Worm (Caenorhabditis elegans): ENCODE measurements around the gene K11D12.8.

DNA sequence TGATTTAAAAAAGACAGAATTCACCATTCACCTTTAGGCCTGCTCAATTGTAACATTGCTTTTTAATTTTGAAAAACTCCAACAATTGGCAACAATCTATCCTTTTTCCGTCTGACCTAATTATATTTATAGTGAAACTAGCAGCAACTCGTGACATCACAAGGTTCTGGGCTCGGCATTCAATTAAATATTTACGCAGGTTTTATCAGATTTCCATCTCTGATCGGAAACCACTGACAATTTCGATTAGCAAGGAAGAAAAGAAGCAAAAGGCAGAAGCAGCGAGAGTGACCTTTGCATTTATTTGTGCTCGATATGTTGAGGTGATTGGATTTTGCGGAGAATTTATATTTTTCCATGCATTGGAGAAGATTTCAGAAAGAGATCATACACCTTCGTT is 49.6 kb upstream of the K11D12.8 start:
- TF ChIP-seq ztf-11 (tag; optimal IDR thresholded peaks at IDR 0.05) (no peak), sptf-1 (tag; optimal IDR thresholded peaks at IDR 0.05) (no peak), lin-13 (tag; optimal IDR thresholded peaks at IDR 0.05) (no peak), unc-62 (GFP tag; optimal IDR thresholded peaks at IDR 0.05) (no peak), bed-3 (GFP tag; optimal IDR thresholded peaks at IDR 0.05) (no peak), flh-1 (GFP tag; optimal IDR thresholded peaks at IDR 0.05) (no peak), mep-1 (tag; optimal IDR thresholded peaks at IDR 0.05) (no peak), nhr-76 (tag; optimal IDR thresholded peaks at IDR 0.05) (no peak), snpc-4 (tag; optimal IDR thresholded peaks at IDR 0.05) (no peak), unc-39 (tag; optimal IDR thresholded peaks at IDR 0.05) (no peak), nhr-237 (tag; optimal IDR thresholded peaks at IDR 0.05) (no peak), nhr-12 (tag; optimal IDR thresholded peaks at IDR 0.05) (no peak)
